Fruit fly (Drosophila melanogaster): Measurements from ENCODE around the gene CG11403.
A peak's percentile ranks its signal among the peaks of the same experiment; 100 is the strongest.

Gene CG11403

dm6 chrX:1234817-1235617, 4.7 kb downstream of the CG11403 start (continued):
- 0 out of 3 replicates have a peak, but pooled peaks have one; percentile 37 for TF ChIP-seq Opbp (GFP tag; IDR thresholded peaks at IDR 0.05; ENCODE audit: partially characterized antibody)
- TF ChIP-seq otp (GFP tag; IDR thresholded peaks at IDR 0.05), result peak; percentile 77
- TF ChIP-seq CG5953 (GFP tag; IDR thresholded peaks at IDR 0.05), result no peak
- peak; percentile 79 for TF ChIP-seq jumu (GFP tag; optimal IDR thresholded peaks at IDR 0.05)
- peak; percentile 53 for TF ChIP-seq salm (tag; optimal IDR thresholded peaks at IDR 0.05)
- TF ChIP-seq Hand (GFP tag; optimal IDR thresholded peaks at IDR 0.05), result peak; percentile 32
- peak; percentile 77 for TF ChIP-seq HmgZ (tag; optimal IDR thresholded peaks at IDR 0.05)
- TF ChIP-seq CG7786 (GFP tag; optimal IDR thresholded peaks at IDR 0.05), result peak; percentile 68
- peak; percentile 78 for TF ChIP-seq E2f1 (GFP tag; IDR thresholded peaks at IDR 0.05)
- no peak for TF ChIP-seq HLHmδ (GFP tag; optimal IDR thresholded peaks at IDR 0.05)
- peak; percentile 4 for TF ChIP-seq CG14965 (GFP tag; optimal IDR thresholded peaks at IDR 0.05; ENCODE audit: borderline replicate concordance)
- peak; percentile 63 for TF ChIP-seq Vsx1 (GFP tag; optimal IDR thresholded peaks at IDR 0.05)
- TF ChIP-seq ttk (GFP tag; IDR thresholded peaks at IDR 0.05), result peak; percentile 83
- TF ChIP-seq Camta (GFP tag; optimal IDR thresholded peaks at IDR 0.05), result peak; percentile 48
- TF ChIP-seq nom (GFP tag; optimal IDR thresholded peaks at IDR 0.05), result peak; percentile 6
- TF ChIP-seq fd102C (GFP tag; optimal IDR thresholded peaks at IDR 0.05), result peak; percentile 50
- TF ChIP-seq CG11093 (GFP tag; IDR thresholded peaks at IDR 0.05), result peak; percentile 80
- TF ChIP-seq ham (GFP tag; IDR thresholded peaks at IDR 0.05), result no peak
- TF ChIP-seq chn (GFP tag; optimal IDR thresholded peaks at IDR 0.05), result peak; percentile 71
- no peak for TF ChIP-seq sqz (GFP tag; optimal IDR thresholded peaks at IDR 0.05)
- TF ChIP-seq gsb (GFP tag; IDR thresholded peaks at IDR 0.05), result no peak
- peak; percentile 65 for TF ChIP-seq ind (GFP tag; optimal IDR thresholded peaks at IDR 0.05)
- TF ChIP-seq stwl (tag; optimal IDR thresholded peaks at IDR 0.05), result peak; percentile 49
- TF ChIP-seq D (optimal IDR thresholded peaks at IDR 0.05), result no peak
- TF ChIP-seq D (GFP tag; optimal IDR thresholded peaks at IDR 0.05), result peak; percentile 81
- TF ChIP-seq danr (GFP tag; IDR thresholded peaks at IDR 0.05), result peak; percentile 61; the same call in 1 of the 2 replicates
- TF ChIP-seq NFAT (GFP tag; IDR thresholded peaks at IDR 0.05), result peak; percentile 71
- TF ChIP-seq Nf-YC (tag; optimal IDR thresholded peaks at IDR 0.05), result peak; percentile 62
- TF ChIP-seq phol (tag; optimal IDR thresholded peaks at IDR 0.05), result peak; percentile 83
- no peak for TF ChIP-seq grn (GFP tag; optimal IDR thresholded peaks at IDR 0.05)
- TF ChIP-seq CG17361 (GFP tag; IDR thresholded peaks at IDR 0.05), result peak; percentile 82
- TF ChIP-seq wor (GFP tag; IDR thresholded peaks at IDR 0.05), result peak; percentile 54; the same call in 1 of the 2 replicates
- peak; percentile 67 for TF ChIP-seq CG4707 (GFP tag; optimal IDR thresholded peaks at IDR 0.05)
- peak; percentile 13 for TF ChIP-seq CG6765 (GFP tag; optimal IDR thresholded peaks at IDR 0.05)

dm6 chrX:1233989-1234388, 5.7 kb downstream of the CG11403 start:
- TF ChIP-seq CG6689 (GFP tag; IDR thresholded peaks at IDR 0.05) (peak; percentile 61), CG12155 (GFP tag; optimal IDR thresholded peaks at IDR 0.05) (no peak), yki (optimal IDR thresholded peaks at IDR 0.05) (peak; percentile 61), pfk (GFP tag; optimal IDR thresholded peaks at IDR 0.05) (peak; percentile 85), CG34422 (GFP tag; IDR thresholded peaks at IDR 0.05) (0 out of 3 replicates have a peak, but pooled peaks have one; percentile 35), scrt (GFP tag; optimal IDR thresholded peaks at IDR 0.05) (peak; percentile 45), Scr (GFP tag; IDR thresholded peaks at IDR 0.05; ENCODE audit: partially characterized antibody) (0 out of 2 replicates have a peak, but pooled peaks have one; percentile 8), CG3163 (GFP tag; optimal IDR thresholded peaks at IDR 0.05) (peak; percentile 77), zf30C (GFP tag; optimal IDR thresholded peaks at IDR 0.05) (peak; percentile 85), Trl (optimal IDR thresholded peaks at IDR 0.05) (peak; percentile 77 to 86), Trl (GFP tag; optimal IDR thresholded peaks at IDR 0.05) (no peak), Hr51 (GFP tag; optimal IDR thresholded peaks at IDR 0.05) (no peak), cg (GFP tag; optimal IDR thresholded peaks at IDR 0.05) (peak; percentile 90), Adf1 (GFP tag; IDR thresholded peaks at IDR 0.05) (peak; percentile 71; the same call in 1 of the 2 replicates), Med (GFP tag) (peak; percentile 56), stc (GFP tag; IDR thresholded peaks at IDR 0.05) (no peak), CG8765 (GFP tag; IDR thresholded peaks at IDR 0.05) (no peak), chn (GFP tag; optimal IDR thresholded peaks at IDR 0.05) (peak; percentile 58), Opbp (GFP tag; IDR thresholded peaks at IDR 0.05; ENCODE audit: partially characterized antibody) (0 out of 3 replicates have a peak, but pooled peaks have one; percentile 11)
